Fruit fly (Drosophila melanogaster) whole organism, pupa: Measurements from ENCODE around the gene asp.
A peak's percentile ranks its signal among the peaks of the same experiment; 100 is the strongest.

Experiments used
- CG10348 ChIP-seq: fragments of 200-800 bp; sonication (Bioruptor generic); IDR thresholded peaks from 2 replicates; pipeline ENCODE4 v1.3.6; 2022; ENCODE audit warnings: missing biosample characterization, missing genetic modification characterization
- CG12605 ChIP-seq: fragments of 200-800 bp; sonication (Bioruptor generic); IDR thresholded peaks from 2 replicates; pipeline ENCODE4 v1.3.6; 2022; ENCODE audit warnings: missing biosample characterization, missing genetic modification characterization
- CG13204 ChIP-seq: fragments of 200-800 bp; sonication (Bioruptor generic); optimal IDR thresholded peaks from 2 replicates; lab custom pipeline; 2018; ENCODE audit warnings: missing biosample characterization, mild to moderate bottlenecking, missing genetic modification characterization, moderate library complexity
- CG14655 ChIP-seq: fragments of 200-800 bp; sonication (Bioruptor generic); optimal IDR thresholded peaks from 3 replicates; lab custom pipeline; 2017; ENCODE audit warnings: mild to moderate bottlenecking, missing biosample characterization, missing genetic modification reagents, missing genetic modification characterization
- CG15710 ChIP-seq: fragments of 200-800 bp; sonication (Bioruptor generic); optimal IDR thresholded peaks from 2 replicates; lab custom pipeline; 2018; ENCODE audit warnings: missing biosample characterization, mild to moderate bottlenecking, missing genetic modification characterization, moderate library complexity
- CG17806 ChIP-seq: fragments of 200-800 bp; sonication (Bioruptor generic); optimal IDR thresholded peaks from 2 replicates; lab custom pipeline; 2018; ENCODE audit warnings: missing biosample characterization, mild to moderate bottlenecking, missing genetic modification characterization, moderate library complexity
- CG32121 ChIP-seq: fragments of 200-800 bp; sonication (Bioruptor generic); IDR thresholded peaks from 2 replicates; pipeline ENCODE4 v1.3.6; 2022; ENCODE audit warnings: missing biosample characterization, missing genetic modification characterization
- CG34367 ChIP-seq: fragments of 200-800 bp; sonication (Bioruptor generic); optimal IDR thresholded peaks from 2 replicates; lab custom pipeline; 2018; ENCODE audit warnings: missing biosample characterization, mild to moderate bottlenecking, missing genetic modification characterization
- CG4496 ChIP-seq: fragments of 200-800 bp; sonication (Bioruptor generic); IDR thresholded peaks from 3 replicates; pipeline ENCODE4 v1.3.6; 2022; ENCODE audit warnings: missing biosample characterization, missing genetic modification characterization
- CG8159 ChIP-seq: fragments of 200-800 bp; sonication (Bioruptor generic); optimal IDR thresholded peaks from 3 replicates; lab custom pipeline; 2018; ENCODE audit warnings: missing biosample characterization, mild to moderate bottlenecking, missing genetic modification characterization, moderate library complexity
- CG8301 ChIP-seq: fragments of 200-800 bp; sonication (Bioruptor generic); optimal IDR thresholded peaks from 2 replicates; lab custom pipeline; 2018; ENCODE audit warnings: missing biosample characterization, mild to moderate bottlenecking, missing genetic modification characterization
- CG9948 ChIP-seq: fragments of 200-800 bp; sonication (Bioruptor generic); optimal IDR thresholded peaks from 2 replicates; lab custom pipeline; 2018; ENCODE audit warnings: missing biosample characterization, mild to moderate bottlenecking, missing genetic modification characterization, moderate library complexity
- D1 ChIP-seq: fragments of 200-800 bp; sonication (Bioruptor generic); optimal IDR thresholded peaks from 2 replicates; lab custom pipeline; 2018; ENCODE audit warnings: missing biosample characterization, mild to moderate bottlenecking, missing genetic modification characterization, moderate library complexity
- EcR ChIP-seq: fragments of 200-800 bp; sonication (Bioruptor generic); optimal IDR thresholded peaks from 3 replicates; lab custom pipeline; 2019; ENCODE audit warnings: missing biosample characterization, missing genetic modification characterization, mild to moderate bottlenecking, moderate library complexity, missing genetic modification reagents
- Ets98B ChIP-seq: fragments of 200-800 bp; sonication (Bioruptor generic); IDR thresholded peaks from 2 replicates; pipeline ENCODE4 v1.3.6; 2022; ENCODE audit warnings: missing biosample characterization, missing genetic modification characterization
- Pif1A ChIP-seq: fragments of 200-800 bp; sonication (Bioruptor generic); optimal IDR thresholded peaks from 3 replicates; lab custom pipeline; 2016; ENCODE audit warnings: missing biosample characterization, missing genetic modification characterization
- Pif1B ChIP-seq: fragments of 200-800 bp; sonication (Bioruptor generic); optimal IDR thresholded peaks from 3 replicates; lab custom pipeline; 2016; ENCODE audit warnings: missing biosample characterization, missing genetic modification characterization
- Snoo ChIP-seq: fragments of 200-800 bp; sonication (Bioruptor generic); optimal IDR thresholded peaks from 3 replicates; lab custom pipeline; 2017; ENCODE audit warnings: missing biosample characterization, mild to moderate bottlenecking, missing genetic modification characterization, inconsistent platforms
- fd96Ca ChIP-seq: fragments of 200-800 bp; sonication (Bioruptor generic); IDR thresholded peaks from 3 replicates; pipeline ENCODE4 v1.3.6; 2022; ENCODE audit warnings: missing biosample characterization, missing genetic modification characterization
- gl ChIP-seq: fragments of 200-800 bp; sonication (Bioruptor generic); optimal IDR thresholded peaks from 2 replicates; lab custom pipeline; 2018; ENCODE audit warnings: missing biosample characterization, mild to moderate bottlenecking, missing genetic modification characterization
- rn ChIP-seq: fragments of 200-800 bp; sonication (Bioruptor generic); IDR thresholded peaks from 2 replicates; pipeline ENCODE4 v1.3.6; 2022; ENCODE audit warnings: missing biosample characterization, missing genetic modification characterization

asp gene

DNA sequence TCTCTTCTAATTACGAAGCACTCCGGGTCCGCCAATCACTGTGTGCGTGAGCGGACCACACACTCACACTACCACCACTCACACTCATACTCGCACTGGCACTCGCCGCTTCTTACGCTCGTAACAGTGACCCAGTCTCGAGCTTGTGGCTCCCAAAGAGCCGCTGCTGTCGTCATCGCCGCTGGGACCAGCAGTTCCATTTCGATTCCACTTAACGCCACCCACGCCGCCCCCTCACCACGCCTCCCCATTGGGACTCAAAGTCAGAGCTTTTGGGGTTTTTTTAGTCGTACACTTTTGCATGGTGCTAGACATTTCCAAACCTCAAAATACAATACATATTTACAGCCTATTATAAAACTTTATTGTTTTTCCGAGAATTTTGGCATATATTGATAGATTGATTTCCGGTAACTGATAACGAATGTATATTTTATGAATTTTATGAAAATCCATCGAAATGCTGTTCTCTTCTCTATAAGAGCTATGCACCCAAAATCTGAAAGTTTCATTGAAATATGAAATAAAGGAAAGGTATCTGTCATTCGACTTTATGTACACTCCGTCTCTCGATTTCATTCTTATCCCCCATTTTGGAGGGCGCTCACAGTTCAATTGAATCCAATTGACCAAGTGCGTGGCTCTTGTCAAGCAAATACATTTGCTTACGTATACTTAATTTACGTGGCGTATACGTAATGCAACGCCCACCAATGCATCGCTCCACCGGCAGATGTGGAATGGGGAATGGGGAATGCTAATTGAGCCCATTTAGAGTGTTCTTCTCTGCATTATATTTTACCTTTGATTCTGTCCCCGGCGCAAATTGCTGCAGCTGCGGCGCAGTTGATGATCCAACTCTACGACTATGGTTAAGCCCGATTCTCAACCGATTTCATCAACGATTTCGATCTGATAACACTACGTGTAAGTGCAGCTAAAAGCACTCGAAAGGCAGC is 17.9 kb downstream of the asp start, which contains the start of gene CG42331:
CG42331 (plus strand) TSS at position 909 of the 959 bp plus-strand sequence.
- TF ChIP-seq fd96Ca (GFP tag; lab: Robert Waterston, UW) (peak; percentile 47; the same call in 2 of the 3 replicates), CG9948 (tag; lab: Kevin White, UChicago) (no peak), CG4496 (GFP tag; lab: Robert Waterston, UW) (0 out of 3 replicates have a peak, but pooled peaks have one; percentile 17), D1 (tag; lab: Kevin White, UChicago) (no peak)
- TF ChIP-seq, all 21 proteins: peak for 2

DNA sequence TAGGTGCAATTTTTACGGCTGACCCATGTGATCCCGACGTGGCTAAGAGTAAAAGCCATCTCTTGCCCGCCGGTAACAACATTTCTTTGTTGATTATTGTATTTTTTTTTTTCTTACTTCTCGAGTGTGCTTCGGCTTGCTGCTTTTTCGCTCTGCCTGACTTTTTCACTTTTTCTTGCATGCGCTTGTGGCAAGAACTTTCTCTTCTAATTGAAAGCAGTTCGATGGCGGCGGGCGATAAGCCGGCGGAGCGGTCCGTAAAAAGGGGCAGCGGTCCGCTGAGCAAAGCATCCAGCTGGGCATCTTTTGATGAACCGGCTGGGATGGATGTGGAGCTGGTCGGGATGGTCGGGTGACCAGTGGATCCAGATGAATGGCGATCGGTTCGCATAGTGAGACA is 19.4 kb downstream of the asp start:
- no peak for TF ChIP-seq CG32121 (GFP tag; lab: Robert Waterston, UW)
- no peak for TF ChIP-seq CG8301
- TF ChIP-seq CG10348 (GFP tag; lab: Robert Waterston, UW) = no peak
- TF ChIP-seq CG9948 (tag; lab: Kevin White, UChicago) = no peak
- TF ChIP-seq D1 (tag; lab: Kevin White, UChicago) = no peak
- no peak for TF ChIP-seq CG14655 (GFP tag; lab: Kevin White, UChicago)
- TF ChIP-seq CG8159 (tag; lab: Kevin White, UChicago) = no peak

DNA sequence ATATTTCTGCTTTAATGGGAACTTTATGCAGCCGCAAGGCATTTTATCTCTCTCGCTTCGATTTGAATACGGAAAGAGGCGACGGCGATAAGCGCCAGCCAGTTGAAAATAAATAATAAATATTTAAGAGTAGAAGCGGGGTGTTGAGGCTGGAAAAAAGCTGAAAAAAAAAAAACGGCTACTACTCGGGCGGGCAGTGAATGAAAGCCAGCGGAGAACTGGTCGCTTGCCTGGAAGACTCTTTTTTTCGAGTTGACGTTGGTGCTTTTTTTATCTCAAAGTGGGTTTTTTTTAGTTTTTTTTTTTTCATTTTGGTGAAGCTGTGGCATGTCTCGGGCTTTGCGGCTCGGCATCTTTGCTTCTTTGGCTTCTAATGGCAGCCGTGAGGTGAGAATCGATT is 19.8 kb downstream of the asp start:
- TF ChIP-seq Pif1A = peak; percentile 1
- TF ChIP-seq CG4496 (GFP tag; lab: Robert Waterston, UW) = peak; percentile 40; the same call in 1 of the 3 replicates
- no peak for TF ChIP-seq CG17806 (tag; lab: Kevin White, UChicago)
- no peak; the same call in 1 of the 2 replicates for TF ChIP-seq CG12605 (GFP tag; lab: Robert Waterston, UW)
- no peak for TF ChIP-seq Pif1B (GFP tag; lab: Kevin White, UChicago)
- TF ChIP-seq CG13204 = no peak
- no peak for TF ChIP-seq Ets98B (GFP tag; lab: Robert Waterston, UW)
- peak; percentile 31; the same call in 1 of the 2 replicates for TF ChIP-seq rn
- TF ChIP-seq CG14655 (GFP tag; lab: Kevin White, UChicago) = peak; percentile 26

DNA sequence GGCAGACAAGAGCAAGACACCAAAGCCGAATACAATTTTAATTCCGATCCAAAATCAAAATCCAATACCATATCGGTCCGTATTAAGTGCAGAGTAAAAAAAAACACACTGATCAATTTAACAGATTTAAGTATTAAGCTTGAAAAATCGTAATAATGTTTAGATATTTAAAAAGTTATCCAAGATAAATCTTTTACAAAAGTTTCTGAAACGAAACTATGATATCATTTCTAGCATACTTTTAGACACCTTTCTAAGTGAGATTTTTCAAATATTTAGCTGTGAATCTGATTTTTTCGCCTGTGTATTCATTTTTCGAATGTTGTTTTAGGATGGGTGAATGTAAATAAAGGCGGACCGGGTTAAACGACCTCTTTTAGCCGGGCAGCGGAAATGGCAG is 23.5 kb downstream of the asp start:
- no peak for TF ChIP-seq CG9948 (tag; lab: Kevin White, UChicago)
- TF ChIP-seq CG14655 (GFP tag; lab: Kevin White, UChicago) = no peak
- TF ChIP-seq CG10348 (GFP tag; lab: Robert Waterston, UW) = no peak
- no peak for TF ChIP-seq CG17806 (tag; lab: Kevin White, UChicago)
- no peak for TF ChIP-seq CG32121 (GFP tag; lab: Robert Waterston, UW)
- TF ChIP-seq rn = no peak
- no peak for TF ChIP-seq gl
- TF ChIP-seq Pif1B (GFP tag; lab: Kevin White, UChicago) = no peak
- TF ChIP-seq D1 (tag; lab: Kevin White, UChicago) = no peak
- no peak for TF ChIP-seq Snoo (tag; lab: Kevin White, UChicago)
- no peak for TF ChIP-seq CG8301
- TF ChIP-seq Ets98B (GFP tag; lab: Robert Waterston, UW) = no peak
- TF ChIP-seq EcR (GFP tag; lab: Kevin White, UChicago) = no peak
- TF ChIP-seq CG13204 = no peak
- no peak for TF ChIP-seq Pif1A
- no peak for TF ChIP-seq CG34367
- TF ChIP-seq CG12605 (GFP tag; lab: Robert Waterston, UW) = no peak

DNA sequence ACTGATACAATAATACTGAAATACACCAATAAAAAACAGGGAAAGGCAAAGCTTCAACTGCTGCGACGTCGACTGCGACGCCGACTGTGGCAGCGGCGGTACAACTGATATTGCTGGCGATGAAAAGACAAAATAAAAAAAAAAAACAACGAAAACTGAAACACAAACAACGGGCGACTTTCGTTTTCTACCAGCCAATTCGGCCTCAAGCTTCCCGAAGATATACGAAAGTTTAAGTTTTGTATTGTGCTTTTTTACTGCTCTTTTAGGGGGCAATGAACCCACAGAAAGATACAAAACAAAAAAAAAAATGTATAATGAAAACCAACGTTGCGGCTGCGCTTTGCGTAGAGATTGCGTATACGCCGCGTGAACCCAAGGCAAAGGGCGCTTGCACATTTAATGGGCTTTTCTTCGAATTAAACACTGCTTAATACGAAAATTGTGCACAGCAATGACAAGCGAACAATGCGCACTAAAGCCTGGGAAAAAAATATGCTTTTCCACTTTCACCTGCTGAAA is 24.6 kb downstream of the asp start:
- no peak for TF ChIP-seq CG14655 (GFP tag; lab: Kevin White, UChicago)
- no peak for TF ChIP-seq fd96Ca (GFP tag; lab: Robert Waterston, UW)
- no peak for TF ChIP-seq CG13204
- TF ChIP-seq Pif1B (GFP tag; lab: Kevin White, UChicago) = no peak
- no peak for TF ChIP-seq CG4496 (GFP tag; lab: Robert Waterston, UW)

DNA sequence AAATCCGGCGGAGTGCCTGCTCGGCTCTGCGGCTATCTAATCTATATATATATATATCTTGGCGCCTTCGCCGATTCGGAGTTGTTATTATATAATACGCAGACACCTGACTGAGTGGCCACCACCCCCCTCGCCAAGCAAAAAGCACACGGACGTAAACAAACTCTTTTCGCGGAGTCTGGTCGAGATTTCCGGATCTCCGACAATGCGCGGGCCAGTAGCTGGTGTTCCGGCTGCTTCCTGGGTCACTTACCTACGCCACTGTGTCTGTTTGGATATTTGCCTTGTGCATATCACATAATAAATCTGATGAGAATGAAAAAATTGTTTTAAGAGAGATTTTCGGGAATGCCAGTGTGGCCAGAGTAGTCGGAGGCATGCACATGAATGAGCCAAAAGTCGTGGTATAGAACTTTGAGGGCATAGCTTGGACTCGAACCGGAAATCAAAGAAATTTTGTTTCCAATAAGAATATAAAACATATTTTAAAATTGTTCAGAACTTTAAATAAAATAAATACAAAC is 33.5 kb downstream of the asp start, which contains the start of gene CG5805:
CG5805 (minus strand) TSS at position 380 of the 524 bp plus-strand sequence.
- peak; percentile 47; the same call in 1 of the 2 replicates for TF ChIP-seq Ets98B (GFP tag; lab: Robert Waterston, UW)
- TF ChIP-seq fd96Ca (GFP tag; lab: Robert Waterston, UW) = no peak
- peak; percentile 57 for TF ChIP-seq CG34367
- TF ChIP-seq CG4496 (GFP tag; lab: Robert Waterston, UW) = peak; percentile 85
- TF ChIP-seq gl = peak; percentile 22
- TF ChIP-seq Pif1A = peak; percentile 45
- peak; percentile 38 for TF ChIP-seq CG15710
- peak; percentile 4 for TF ChIP-seq CG9948 (tag; lab: Kevin White, UChicago)
- TF ChIP-seq CG14655 (GFP tag; lab: Kevin White, UChicago) = peak; percentile 43
- TF ChIP-seq CG13204 = no peak
- TF ChIP-seq rn = 0 out of 2 replicates have a peak, but pooled peaks have one; percentile 7
- TF ChIP-seq CG12605 (GFP tag; lab: Robert Waterston, UW) = peak; percentile 20; the same call in 1 of the 2 replicates
- no peak for TF ChIP-seq CG32121 (GFP tag; lab: Robert Waterston, UW)
- no peak for TF ChIP-seq D1 (tag; lab: Kevin White, UChicago)
- TF ChIP-seq EcR (GFP tag; lab: Kevin White, UChicago) = peak; percentile 56
- TF ChIP-seq Snoo (tag; lab: Kevin White, UChicago) = peak; percentile 84
- no peak for TF ChIP-seq CG8301
- TF ChIP-seq CG8159 (tag; lab: Kevin White, UChicago) = peak; percentile 50
- peak; percentile 24 for TF ChIP-seq Pif1B (GFP tag; lab: Kevin White, UChicago)
- no peak for TF ChIP-seq CG10348 (GFP tag; lab: Robert Waterston, UW)
- TF ChIP-seq CG17806 (tag; lab: Kevin White, UChicago) = peak; percentile 16
